ENCODE assay signal across 1 fruit fly cellular context in genomic region chrX:7299399-7300355, dm6.
TF ChIP-seq lines count a peak whose summit lies in the region.

No protein-coding gene starts in this region.

TF ChIP-seq in whole organism, embryonic, 481 proteins besides CTCF, POLR2A, EP300 and RAD21 (continued from another document and continues in another):
- TF ChIP-seq pho (GFP tag; optimal IDR thresholded peaks at IDR 0.05; lab: Kevin White, UChicago) (peak; percentile 19), CG43689 (GFP tag; IDR thresholded peaks at IDR 0.05; lab: Robert Waterston, UW) (no peak), maf-S (GFP tag; optimal IDR thresholded peaks at IDR 0.05; lab: Kevin White, UChicago) (no peak), Nf-YB (GFP tag; optimal IDR thresholded peaks at IDR 0.05; lab: Kevin White, UChicago) (no peak), CG6175 (GFP tag; IDR thresholded peaks at IDR 0.05; lab: Robert Waterston, UW) (peak; percentile 99), ara (GFP tag; IDR thresholded peaks at IDR 0.05; lab: Robert Waterston, UW) (no peak), CG17612 (GFP tag; IDR thresholded peaks at IDR 0.05; lab: Robert Waterston, UW) (0 out of 2 replicates have a peak, but pooled peaks have one; percentile 32), CG13296 (GFP tag; optimal IDR thresholded peaks at IDR 0.05; lab: Kevin White, UChicago) (peak; percentile 42), Ptx1 (GFP tag; IDR thresholded peaks at IDR 0.05; lab: Robert Waterston, UW) (peak; percentile 67), Dip2 (GFP tag; IDR thresholded peaks at IDR 0.05; lab: Robert Waterston, UW) (no peak), CG34422 (GFP tag; IDR thresholded peaks at IDR 0.05; lab: Robert Waterston, UW) (no peak), knrl (GFP tag; IDR thresholded peaks at IDR 0.05; lab: Robert Waterston, UW; ENCODE audit: partially characterized antibody) (no peak), ase (GFP tag; IDR thresholded peaks at IDR 0.05; lab: Robert Waterston, UW) (0 out of 3 replicates have a peak, but pooled peaks have one; percentile 40), CG2889 (GFP tag; IDR thresholded peaks at IDR 0.05; lab: Robert Waterston, UW) (no peak), cad (GFP tag; optimal IDR thresholded peaks at IDR 0.05; lab: Kevin White, UChicago) (no peak), chif (GFP tag; optimal IDR thresholded peaks at IDR 0.05; lab: Kevin White, UChicago) (peak in 1 of 2 experiments; percentile 30), gcm2 (GFP tag; optimal IDR thresholded peaks at IDR 0.05; lab: Kevin White, UChicago) (no peak), seq (GFP tag; IDR thresholded peaks at IDR 0.05; lab: Robert Waterston, UW) (peak; percentile 45; the same call in 1 of the 2 replicates), Adf1 (GFP tag; IDR thresholded peaks at IDR 0.05; lab: Robert Waterston, UW) (peak; percentile 87), salm (tag; optimal IDR thresholded peaks at IDR 0.05; lab: Kevin White, UChicago) (no peak), tll (GFP tag; optimal IDR thresholded peaks at IDR 0.05; lab: Kevin White, UChicago) (no peak), gsb (GFP tag; IDR thresholded peaks at IDR 0.05; lab: Robert Waterston, UW) (no peak), br (optimal IDR thresholded peaks at IDR 0.05; lab: Kevin White, UChicago) (no peak), Fer3 (tag; optimal IDR thresholded peaks at IDR 0.05; lab: Kevin White, UChicago) (peak; percentile 47), CG7556 (GFP tag; optimal IDR thresholded peaks at IDR 0.05; lab: Kevin White, UChicago) (peak; percentile 53), CG13287 (GFP tag; IDR thresholded peaks at IDR 0.05; lab: Robert Waterston, UW; ENCODE audit: partially characterized antibody) (peak; percentile 28; the same call in 1 of the 2 replicates), zfh2 (GFP tag; optimal IDR thresholded peaks at IDR 0.05; lab: Kevin White, UChicago) (peak; percentile 46), bigmax (GFP tag; optimal IDR thresholded peaks at IDR 0.05; lab: Kevin White, UChicago) (no peak), Xrp1 (GFP tag; IDR thresholded peaks at IDR 0.05; lab: Robert Waterston, UW) (peak; percentile 55), z (GFP tag; IDR thresholded peaks at IDR 0.05; lab: Robert Waterston, UW) (0 out of 3 replicates have a peak, but pooled peaks have one; percentile 17), Neu2 (GFP tag; optimal IDR thresholded peaks at IDR 0.05; lab: Kevin White, UChicago; ENCODE audit: borderline replicate concordance) (no peak), CG14441 (GFP tag; IDR thresholded peaks at IDR 0.05; lab: Robert Waterston, UW) (peak; percentile 42; the same call in 1 of the 2 replicates), jumu (GFP tag; optimal IDR thresholded peaks at IDR 0.05; lab: Kevin White, UChicago) (peak; percentile 19), danr (GFP tag; IDR thresholded peaks at IDR 0.05; lab: Robert Waterston, UW) (no peak), CG17568 (GFP tag; optimal IDR thresholded peaks at IDR 0.05; lab: Kevin White, UChicago) (no peak), CG13894 (tag; optimal IDR thresholded peaks at IDR 0.05; lab: Kevin White, UChicago) (no peak), az2 (GFP tag; optimal IDR thresholded peaks at IDR 0.05; lab: Kevin White, UChicago) (peak; percentile 26), grn (GFP tag; optimal IDR thresholded peaks at IDR 0.05; lab: Kevin White, UChicago) (no peak), CG15011 (GFP tag; optimal IDR thresholded peaks at IDR 0.05; lab: Kevin White, UChicago) (peak; percentile 36), CG7786 (GFP tag; optimal IDR thresholded peaks at IDR 0.05; lab: Kevin White, UChicago) (peak; percentile 38), Sin3A (optimal IDR thresholded peaks at IDR 0.05; lab: Kevin White, UChicago) (no peak), eyg (GFP tag; optimal IDR thresholded peaks at IDR 0.05; lab: Kevin White, UChicago) (no peak), CG12391 (tag; optimal IDR thresholded peaks at IDR 0.05; lab: Kevin White, UChicago) (peak; percentile 43), so (GFP tag; IDR thresholded peaks at IDR 0.05; lab: Robert Waterston, UW) (peak; percentile 24; the same call in 1 of the 3 replicates), Ravus (GFP tag; IDR thresholded peaks at IDR 0.05; lab: Robert Waterston, UW) (no peak), onecut (GFP tag; IDR thresholded peaks at IDR 0.05; lab: Robert Waterston, UW) (peak; percentile 47; the same call in 1 of the 2 replicates), CoRest (tag; optimal IDR thresholded peaks at IDR 0.05; lab: Kevin White, UChicago) (peak; percentile 68), CG10565 (GFP tag; optimal IDR thresholded peaks at IDR 0.05; lab: Kevin White, UChicago) (no peak), sob (GFP tag; IDR thresholded peaks at IDR 0.05; lab: Robert Waterston, UW) (0 out of 2 replicates have a peak, but pooled peaks have one; percentile 19), HLHmδ (GFP tag; optimal IDR thresholded peaks at IDR 0.05; lab: Kevin White, UChicago) (no peak), CG6765 (GFP tag; optimal IDR thresholded peaks at IDR 0.05; lab: Kevin White, UChicago) (no peak), Deaf1 (tag; optimal IDR thresholded peaks at IDR 0.05; lab: Kevin White, UChicago) (peak; percentile 25), Mrtf (GFP tag; IDR thresholded peaks at IDR 0.05; lab: Robert Waterston, UW) (no peak), Dll (GFP tag; IDR thresholded peaks at IDR 0.05; lab: Robert Waterston, UW; ENCODE audit: partially characterized antibody) (no peak), Side (GFP tag; optimal IDR thresholded peaks at IDR 0.05; lab: Kevin White, UChicago) (no peak), en (GFP tag; optimal IDR thresholded peaks at IDR 0.05; lab: Kevin White, UChicago) (no peak), disco-r (GFP tag; optimal IDR thresholded peaks at IDR 0.05; lab: Kevin White, UChicago) (no peak), CG6854 (GFP tag; optimal IDR thresholded peaks at IDR 0.05; lab: Kevin White, UChicago) (no peak), CG6813 (GFP tag; optimal IDR thresholded peaks at IDR 0.05; lab: Kevin White, UChicago) (peak; percentile 38), sens (GFP tag; lab: Kevin White, UChicago) (peak; percentile 88), CG17912 (GFP tag; optimal IDR thresholded peaks at IDR 0.05; lab: Kevin White, UChicago) (no peak), CG9437 (GFP tag; optimal IDR thresholded peaks at IDR 0.05; lab: Kevin White, UChicago) (peak; percentile 22), CG9932 (GFP tag; IDR thresholded peaks at IDR 0.05; lab: Robert Waterston, UW) (peak; percentile 58), kah (GFP tag; optimal IDR thresholded peaks at IDR 0.05; lab: Kevin White, UChicago) (no peak), zf30C (GFP tag; optimal IDR thresholded peaks at IDR 0.05; lab: Kevin White, UChicago) (no peak), mam (GFP tag; optimal IDR thresholded peaks at IDR 0.05; lab: Kevin White, UChicago) (peak; percentile 67), Hr39 (optimal IDR thresholded peaks at IDR 0.05; lab: Kevin White, UChicago) (no peak), CG1529 (GFP tag; optimal IDR thresholded peaks at IDR 0.05; lab: Kevin White, UChicago) (peak; percentile 5), gsb-n (tag; optimal IDR thresholded peaks at IDR 0.05; lab: Kevin White, UChicago) (no peak), run (tag; optimal IDR thresholded peaks at IDR 0.05; lab: Kevin White, UChicago) (no peak), CG14965 (GFP tag; optimal IDR thresholded peaks at IDR 0.05; lab: Kevin White, UChicago; ENCODE audit: borderline replicate concordance) (no peak), CG10267 (tag; optimal IDR thresholded peaks at IDR 0.05; lab: Kevin White, UChicago) (peak; percentile 15), sc (optimal IDR thresholded peaks at IDR 0.05; lab: Kevin White, UChicago) (no peak), sc (GFP tag; optimal IDR thresholded peaks at IDR 0.05; lab: Kevin White, UChicago) (no peak), stc (GFP tag; IDR thresholded peaks at IDR 0.05; lab: Robert Waterston, UW) (peak; percentile 41; the same call in 1 of the 2 replicates), CG6689 (GFP tag; IDR thresholded peaks at IDR 0.05; lab: Robert Waterston, UW) (peak; percentile 43; the same call in 1 of the 2 replicates), CHES-1-like (GFP tag; optimal IDR thresholded peaks at IDR 0.05; lab: Kevin White, UChicago) (peak; percentile 8), lov (optimal IDR thresholded peaks at IDR 0.05; lab: Kevin White, UChicago) (no peak), lov (GFP tag; IDR thresholded peaks at IDR 0.05; lab: Robert Waterston, UW) (peak; percentile 18; the same call in 1 of the 3 replicates), lmd (GFP tag; IDR thresholded peaks at IDR 0.05; lab: Robert Waterston, UW) (peak; percentile 69), CG12104 (GFP tag; optimal IDR thresholded peaks at IDR 0.05; lab: Kevin White, UChicago) (no peak), Bteb2 (GFP tag; optimal IDR thresholded peaks at IDR 0.05; lab: Kevin White, UChicago) (no peak), unc-4 (GFP tag; IDR thresholded peaks at IDR 0.05; lab: Robert Waterston, UW; ENCODE audit: partially characterized antibody) (peak; percentile 26; the same call in 1 of the 2 replicates), stwl (tag; optimal IDR thresholded peaks at IDR 0.05; lab: Kevin White, UChicago) (no peak), gem (tag; optimal IDR thresholded peaks at IDR 0.05; lab: Kevin White, UChicago) (peak; percentile 74), CG12744 (GFP tag; optimal IDR thresholded peaks at IDR 0.05; lab: Kevin White, UChicago) (no peak), crc (GFP tag; optimal IDR thresholded peaks at IDR 0.05; lab: Kevin White, UChicago) (no peak), chm (GFP tag; IDR thresholded peaks at IDR 0.05; lab: Robert Waterston, UW) (no peak), Nf-YA (GFP tag; IDR thresholded peaks at IDR 0.05; lab: Robert Waterston, UW) (no peak), E2f1 (GFP tag; IDR thresholded peaks at IDR 0.05; lab: Robert Waterston, UW) (peak; percentile 45), CG10462 (GFP tag; optimal IDR thresholded peaks at IDR 0.05; lab: Kevin White, UChicago) (no peak), TFAM (GFP tag; optimal IDR thresholded peaks at IDR 0.05; lab: Kevin White, UChicago) (no peak), slp2 (GFP tag; optimal IDR thresholded peaks at IDR 0.05; lab: Kevin White, UChicago) (peak; percentile 21), ham (GFP tag; IDR thresholded peaks at IDR 0.05; lab: Robert Waterston, UW) (no peak), CG13624 (GFP tag; optimal IDR thresholded peaks at IDR 0.05; lab: Kevin White, UChicago) (peak; percentile 41), BtbVII (GFP tag; optimal IDR thresholded peaks at IDR 0.05; lab: Kevin White, UChicago) (no peak), Vsx1 (GFP tag; optimal IDR thresholded peaks at IDR 0.05; lab: Kevin White, UChicago) (no peak), CG8359 (GFP tag; optimal IDR thresholded peaks at IDR 0.05; lab: Kevin White, UChicago; ENCODE audit: borderline replicate concordance) (no peak), hb (GFP tag; IDR thresholded peaks at IDR 0.05; lab: Robert Waterston, UW; ENCODE audit: partially characterized antibody) (no peak), H2.0 (GFP tag; IDR thresholded peaks at IDR 0.05; lab: Robert Waterston, UW) (peak; percentile 46; the same call in 1 of the 2 replicates), trh (GFP tag; optimal IDR thresholded peaks at IDR 0.05; lab: Kevin White, UChicago) (no peak), ci (GFP tag; IDR thresholded peaks at IDR 0.05; lab: Robert Waterston, UW) (no peak), CG4854 (GFP tag; optimal IDR thresholded peaks at IDR 0.05; lab: Kevin White, UChicago) (no peak), MESR4 (GFP tag; optimal IDR thresholded peaks at IDR 0.05; lab: Kevin White, UChicago) (no peak), tio (GFP tag; optimal IDR thresholded peaks at IDR 0.05; lab: Kevin White, UChicago) (peak; percentile 17), Taf1 (GFP tag; IDR thresholded peaks at IDR 0.05; lab: Robert Waterston, UW) (0 out of 2 replicates have a peak, but pooled peaks have one; percentile 6), Fer1 (GFP tag; optimal IDR thresholded peaks at IDR 0.05; lab: Kevin White, UChicago) (peak; percentile 17), CG3065 (GFP tag; optimal IDR thresholded peaks at IDR 0.05; lab: Kevin White, UChicago) (no peak), CG18599 (GFP tag; optimal IDR thresholded peaks at IDR 0.05; lab: Kevin White, UChicago) (peak; percentile 67), CrebB (tag; optimal IDR thresholded peaks at IDR 0.05; lab: Kevin White, UChicago) (no peak), klu (GFP tag; IDR thresholded peaks at IDR 0.05; lab: Robert Waterston, UW) (peak; percentile 32; the same call in 1 of the 2 replicates), sima (GFP tag; optimal IDR thresholded peaks at IDR 0.05; lab: Kevin White, UChicago) (no peak), ems (GFP tag; optimal IDR thresholded peaks at IDR 0.05; lab: Kevin White, UChicago) (peak; percentile 38), CG15601 (tag; optimal IDR thresholded peaks at IDR 0.05; lab: Kevin White, UChicago) (peak; percentile 21), CG14014 (GFP tag; IDR thresholded peaks at IDR 0.05; lab: Robert Waterston, UW) (peak; percentile 41; the same call in 1 of the 2 replicates), Bdp1 (GFP tag; optimal IDR thresholded peaks at IDR 0.05; lab: Kevin White, UChicago) (no peak), gfzf (GFP tag; optimal IDR thresholded peaks at IDR 0.05; lab: Kevin White, UChicago) (no peak), CG3726 (GFP tag; IDR thresholded peaks at IDR 0.05; lab: Robert Waterston, UW) (no peak), nerfin-1 (tag; optimal IDR thresholded peaks at IDR 0.05; lab: Kevin White, UChicago) (peak; percentile 36), HmgD (GFP tag; optimal IDR thresholded peaks at IDR 0.05; lab: Kevin White, UChicago) (no peak), ttk (GFP tag; IDR thresholded peaks at IDR 0.05; lab: Robert Waterston, UW) (peak; percentile 38; the same call in 1 of the 2 replicates), Jarid2 (GFP tag; optimal IDR thresholded peaks at IDR 0.05; lab: Kevin White, UChicago) (peak; percentile 35), CG17186 (GFP tag; optimal IDR thresholded peaks at IDR 0.05; lab: Kevin White, UChicago) (no peak), CG11696 (GFP tag; IDR thresholded peaks at IDR 0.05; lab: Robert Waterston, UW) (no peak), Xbp1 (GFP tag; optimal IDR thresholded peaks at IDR 0.05; lab: Kevin White, UChicago) (peak; percentile 35), Dp (GFP tag; optimal IDR thresholded peaks at IDR 0.05; lab: Kevin White, UChicago) (no peak), ERR (GFP tag; optimal IDR thresholded peaks at IDR 0.05; lab: Kevin White, UChicago) (no peak), lbe (GFP tag; optimal IDR thresholded peaks at IDR 0.05; lab: Kevin White, UChicago) (no peak), CG32532 (GFP tag; IDR thresholded peaks at IDR 0.05; lab: Robert Waterston, UW) (peak; percentile 50; the same call in 1 of the 2 replicates), CG9817 (tag; optimal IDR thresholded peaks at IDR 0.05; lab: Kevin White, UChicago) (peak; percentile 57), CG10543 (GFP tag; optimal IDR thresholded peaks at IDR 0.05; lab: Kevin White, UChicago) (peak; percentile 22), nmo (GFP tag; optimal IDR thresholded peaks at IDR 0.05; lab: Kevin White, UChicago) (peak; percentile 48)
